Worm (Caenorhabditis elegans) whole organism, young adult: ENCODE measurements around the gene ZC262.4.

ENCODE experiments used
- F22D6.2 ChIP-seq: sonication (generic microtip); optimal IDR thresholded peaks from 2 replicates; lab custom pipeline; 2016; ENCODE audit warnings: mild to moderate bottlenecking, missing genetic modification characterization, missing compliant biosample characterization
- F57A8.1 ChIP-seq: fragments of 200-800 bp; sonication (Bioruptor generic); optimal IDR thresholded peaks from 2 replicates; lab custom pipeline; 2018; ENCODE audit warnings: mild to moderate bottlenecking, missing genetic modification characterization, moderate library complexity, missing compliant biosample characterization
- K11D2.4 ChIP-seq: fragments of 200-800 bp; sonication (Bioruptor generic); IDR thresholded peaks from 2 replicates; pipeline ENCODE4 v1.3.6; 2022; ENCODE audit warnings: missing genetic modification reagents, missing genetic modification characterization, missing compliant biosample characterization
- Y53G8AR.9 ChIP-seq: fragments of 200-800 bp; sonication (Bioruptor generic); conservative IDR thresholded peaks from 2 replicates; pipeline ENCODE4 v1.3.6; 2022; ENCODE audit warnings: missing genetic modification reagents, missing genetic modification characterization, missing compliant biosample characterization
- Y79H2A.3 ChIP-seq: fragments of 200-800 bp; sonication (Bioruptor generic); conservative IDR thresholded peaks from 2 replicates; pipeline ENCODE4 v1.3.6; 2022; ENCODE audit warnings: missing genetic modification reagents, missing genetic modification characterization, missing compliant biosample characterization
- ZK185.1 ChIP-seq: sonication (generic microtip); optimal IDR thresholded peaks from 2 replicates; lab custom pipeline; 2016; ENCODE audit warnings: mild to moderate bottlenecking, missing genetic modification characterization, missing compliant biosample characterization; ENCODE audit not compliant: poor library complexity, severe bottlenecking
- aptf-2 ChIP-seq: fragments of 200-800 bp; sonication (Bioruptor generic); conservative IDR thresholded peaks from 2 replicates; pipeline ENCODE4 v1.3.6; 2022; ENCODE audit warnings: missing genetic modification reagents, missing genetic modification characterization, missing compliant biosample characterization
- aptf-3 ChIP-seq: fragments of 200-800 bp; sonication (Bioruptor generic); IDR thresholded peaks from 2 replicates; pipeline ENCODE4 v1.3.6; 2022; ENCODE audit warnings: missing genetic modification characterization, missing compliant biosample characterization
- atf-7 ChIP-seq: sonication (generic microtip); optimal IDR thresholded peaks from 2 replicates; lab custom pipeline; 2017; ENCODE audit warnings: mild to moderate bottlenecking, missing genetic modification characterization, missing compliant biosample characterization
- athp-1 ChIP-seq: sonication (generic microtip); optimal IDR thresholded peaks from 2 replicates; lab custom pipeline; 2017; ENCODE audit warnings: mild to moderate bottlenecking, missing genetic modification characterization, missing compliant biosample characterization
- attf-3 ChIP-seq: fragments of 200-800 bp; sonication (Bioruptor generic); conservative IDR thresholded peaks from 2 replicates; pipeline ENCODE4 v1.3.6; 2022; ENCODE audit warnings: missing genetic modification reagents, missing genetic modification characterization, missing compliant biosample characterization
- attf-5 ChIP-seq: fragments of 200-800 bp; sonication (Bioruptor generic); optimal IDR thresholded peaks from 2 replicates; lab custom pipeline; 2018; ENCODE audit warnings: mild to moderate bottlenecking, missing genetic modification characterization, missing compliant biosample characterization
- cebp-1 ChIP-seq, 2 experiments: fragments of 200-800 bp in 1 of 2; sonication (Bioruptor generic) in 1 of 2; sonication (generic microtip) in 1 of 2; IDR thresholded peaks in 1 of 2; optimal IDR thresholded peaks in 1 of 2; 2 replicates each; pipeline versions ENCODE4 v1.3.6 to Lab custom; 2017 to 2022; ENCODE audit warnings: missing compliant biosample characterization in 2 of 2, missing genetic modification characterization in 2 of 2, mild to moderate bottlenecking in 1 of 2, missing genetic modification reagents in 1 of 2, moderate library complexity in 1 of 2
- cebp-2 ChIP-seq: fragments of 200-800 bp; sonication (Bioruptor generic); IDR thresholded peaks from 2 replicates; pipeline ENCODE4 v1.3.6; 2022; ENCODE audit warnings: missing genetic modification characterization, missing compliant biosample characterization
- ceh-100 ChIP-seq: fragments of 200-800 bp; sonication (Bioruptor generic); IDR thresholded peaks from 2 replicates; pipeline ENCODE4 v1.3.6; 2022; ENCODE audit warnings: missing genetic modification reagents, missing genetic modification characterization, missing compliant biosample characterization
- ceh-79 ChIP-seq: sonication (generic microtip); optimal IDR thresholded peaks from 2 replicates; lab custom pipeline; 2017; ENCODE audit warnings: mild to moderate bottlenecking, missing genetic modification characterization, missing compliant biosample characterization
- chd-7 ChIP-seq: sonication (generic microtip); optimal IDR thresholded peaks from 2 replicates; lab custom pipeline; 2016; ENCODE audit warnings: mild to moderate bottlenecking, missing genetic modification characterization, moderate library complexity, missing compliant biosample characterization
- dox-1 ChIP-seq: fragments of 200-800 bp; sonication (Bioruptor generic); IDR thresholded peaks from 2 replicates; pipeline ENCODE4 v1.3.6; 2022; ENCODE audit warnings: missing genetic modification reagents, missing genetic modification characterization, missing compliant biosample characterization
- egrh-3 ChIP-seq: fragments of 200-800 bp; sonication (Bioruptor generic); IDR thresholded peaks from 2 replicates; pipeline ENCODE4 v1.3.6; 2022; ENCODE audit warnings: missing genetic modification reagents, missing genetic modification characterization, missing compliant biosample characterization
- fkh-3 ChIP-seq: sonication (generic microtip); optimal IDR thresholded peaks from 2 replicates; lab custom pipeline; 2016; ENCODE audit warnings: mild to moderate bottlenecking, missing genetic modification characterization, missing compliant biosample characterization
- hlh-12 ChIP-seq: sonication (generic microtip); optimal IDR thresholded peaks from 2 replicates; lab custom pipeline; 2016; ENCODE audit warnings: missing genetic modification characterization, missing compliant biosample characterization
- hmg-1.2 ChIP-seq: fragments of 200-800 bp; sonication (Bioruptor generic); IDR thresholded peaks from 2 replicates; pipeline ENCODE4 v1.3.6; 2022; ENCODE audit warnings: missing genetic modification reagents, missing genetic modification characterization, missing compliant biosample characterization
- hsf-1 ChIP-seq: fragments of 200-800 bp; sonication (Bioruptor generic); IDR thresholded peaks from 2 replicates; pipeline ENCODE4 v1.3.6; 2022; ENCODE audit warnings: missing genetic modification reagents, missing genetic modification characterization, missing compliant biosample characterization
- lin-35 ChIP-seq, 3 experiments: fragments of 150-350 bp in 2 of 3; sonication (generic microtip) in 1 of 3; optimal IDR thresholded peaks; 2 replicates each; lab custom pipeline; 2014 to 2018; ENCODE audit warnings: missing biosample characterization in 3 of 3, missing genetic modification characterization in 3 of 3, missing genetic modification reagents in 3 of 3
- madf-10 ChIP-seq: sonication (generic microtip); optimal IDR thresholded peaks from 2 replicates; lab custom pipeline; 2016; ENCODE audit warnings: mild to moderate bottlenecking, missing genetic modification characterization, missing compliant biosample characterization
- mcd-1 ChIP-seq: fragments of 200-800 bp; sonication (Bioruptor generic); IDR thresholded peaks from 2 replicates; pipeline ENCODE4 v1.3.6; 2022; ENCODE audit warnings: missing genetic modification reagents, missing genetic modification characterization, missing compliant biosample characterization
- nfyb-1 ChIP-seq: fragments of 200-800 bp; sonication (Bioruptor generic); IDR thresholded peaks from 2 replicates; pipeline ENCODE4 v1.3.6; 2022; ENCODE audit warnings: missing genetic modification reagents, missing genetic modification characterization, missing compliant biosample characterization
- nhr-27 ChIP-seq: fragments of 200-800 bp; sonication (Bioruptor generic); optimal IDR thresholded peaks from 2 replicates; lab custom pipeline; 2018; ENCODE audit warnings: mild to moderate bottlenecking, missing genetic modification characterization, moderate library complexity, missing compliant biosample characterization
- nhr-80 ChIP-seq: sonication (generic microtip); optimal IDR thresholded peaks from 2 replicates; lab custom pipeline; 2016; ENCODE audit warnings: missing genetic modification characterization, missing compliant biosample characterization
- rcor-1 ChIP-seq: fragments of 200-800 bp; sonication (Bioruptor generic); IDR thresholded peaks from 2 replicates; pipeline ENCODE4 v1.3.6; 2022; ENCODE audit warnings: missing genetic modification reagents, missing genetic modification characterization, missing compliant biosample characterization
- rec-8 ChIP-seq, 2 experiments: sonication (generic microtip); optimal IDR thresholded peaks; 2 replicates each; lab custom pipeline; 2016; ENCODE audit warnings: mild to moderate bottlenecking in 2 of 2, missing genetic modification characterization in 2 of 2, missing genetic modification reagents in 2 of 2, missing genotype in 2 of 2, missing biosample characterization in 1 of 2, missing compliant biosample characterization in 1 of 2, moderate library complexity in 1 of 2
- repo-1 ChIP-seq: sonication (generic microtip); optimal IDR thresholded peaks from 2 replicates; lab custom pipeline; 2017; ENCODE audit warnings: mild to moderate bottlenecking, missing genetic modification characterization, missing compliant biosample characterization
- rpc-1 ChIP-seq, 2 experiments: fragments of 150-350 bp in 1 of 2; sonication (generic microtip) in 1 of 2; optimal IDR thresholded peaks; 2 replicates each; lab custom pipeline; 2014 to 2018; ENCODE audit warnings: missing biosample characterization in 1 of 2, missing genetic modification characterization in 1 of 2, missing genetic modification reagents in 1 of 2, missing genotype in 1 of 2
- sdz-38 ChIP-seq: sonication (generic microtip); optimal IDR thresholded peaks from 2 replicates; lab custom pipeline; 2016; ENCODE audit warnings: missing genotype, missing genetic modification characterization, missing compliant biosample characterization
- snpc-1.3 ChIP-seq: sonication (generic microtip); optimal IDR thresholded peaks from 2 replicates; lab custom pipeline; 2017; ENCODE audit warnings: missing genetic modification characterization, mild to moderate bottlenecking, missing compliant biosample characterization, antibody characterized with exemption, moderate library complexity, missing genotype, missing genetic modification reagents; ENCODE audit not compliant: insufficient read depth
- snpc-3.4 ChIP-seq: sonication (generic microtip); optimal IDR thresholded peaks from 2 replicates; lab custom pipeline; 2017; ENCODE audit warnings: missing genetic modification characterization, mild to moderate bottlenecking, missing compliant biosample characterization, antibody characterized with exemption, moderate library complexity, missing genotype, missing genetic modification reagents
- snpc-4 ChIP-seq, 5 experiments: fragments of 150-350 bp in 1 of 5; sonication (generic microtip) in 4 of 5; optimal IDR thresholded peaks; 2 replicates each; lab custom pipeline; 2014 to 2018; ENCODE audit warnings: missing genetic modification characterization in 5 of 5, missing biosample characterization in 3 of 5, antibody characterized with exemption in 2 of 5, mild to moderate bottlenecking in 2 of 5, missing compliant biosample characterization in 2 of 5, missing genotype in 2 of 5, moderate library complexity in 2 of 5, missing genetic modification reagents in 1 of 5
- sptf-2 ChIP-seq: fragments of 200-800 bp; sonication (Bioruptor generic); optimal IDR thresholded peaks from 2 replicates; lab custom pipeline; 2018; ENCODE audit warnings: mild to moderate bottlenecking, missing genetic modification characterization, missing compliant biosample characterization
- tbp1 ChIP-seq: fragments of 200-800 bp; sonication (Bioruptor generic); optimal IDR thresholded peaks from 2 replicates; lab custom pipeline; 2018; ENCODE audit warnings: mild to moderate bottlenecking, missing genetic modification characterization, missing compliant biosample characterization
- tbx-9 ChIP-seq: sonication (generic microtip); optimal IDR thresholded peaks from 2 replicates; lab custom pipeline; 2016; ENCODE audit warnings: borderline replicate concordance, missing genetic modification characterization, inconsistent platforms, missing compliant biosample characterization
- xnd-1 ChIP-seq: sonication (generic microtip); optimal IDR thresholded peaks from 2 replicates; lab custom pipeline; 2016; ENCODE audit warnings: missing genotype, missing genetic modification reagents, missing genetic modification characterization, missing compliant biosample characterization
- zfh-2 ChIP-seq: fragments of 200-800 bp; sonication (Bioruptor generic); conservative IDR thresholded peaks from 2 replicates; pipeline ENCODE4 v1.3.6; 2022; ENCODE audit warnings: missing genetic modification reagents, missing genetic modification characterization, missing compliant biosample characterization
- ztf-18 ChIP-seq: sonication (generic microtip); optimal IDR thresholded peaks from 2 replicates; lab custom pipeline; 2016; ENCODE audit warnings: missing genotype, mild to moderate bottlenecking, missing genetic modification characterization, missing compliant biosample characterization
- ztf-25 ChIP-seq: fragments of 200-800 bp; sonication (Bioruptor generic); IDR thresholded peaks from 2 replicates; pipeline ENCODE4 v1.3.6; 2022; ENCODE audit warnings: missing genetic modification reagents, missing genetic modification characterization, missing compliant biosample characterization
- ztf-26 ChIP-seq: sonication (generic microtip); optimal IDR thresholded peaks from 2 replicates; lab custom pipeline; 2017; ENCODE audit warnings: missing genetic modification characterization, missing compliant biosample characterization
- ztf-6 ChIP-seq: fragments of 200-800 bp; sonication (Bioruptor generic); IDR thresholded peaks from 2 replicates; pipeline ENCODE4 v1.3.6; 2022; ENCODE audit warnings: missing genetic modification reagents, missing genetic modification characterization, missing compliant biosample characterization

The ZC262.4 gene

ce11 chrIII:8356407-8356881, 22.1 kb upstream of the ZC262.4 start (continued):
- TF ChIP-seq rpc-1 (optimal IDR thresholded peaks at IDR 0.05; lab: Kevin White, UChicago) (no peak), rpc-1 (tag; optimal IDR thresholded peaks at IDR 0.05; lab: Kevin White, UChicago) (no peak), rcor-1 (GFP tag; lab: Robert Waterston, UW) (no peak), egrh-3 (GFP tag; lab: Robert Waterston, UW) (0 out of 2 replicates have a peak, but pooled peaks have one; percentile 16), F57A8.1 (no peak), tbp1 (GFP tag; lab: Kevin White, UChicago) (no peak), xnd-1 (no peak), ceh-100 (GFP tag; lab: Robert Waterston, UW) (no peak), tbx-9 (tag; lab: Kevin White, UChicago) (no peak), hmg-1.2 (peak; percentile 80; the same call in 1 of the 2 replicates), snpc-3.4 (peak; percentile 26), K11D2.4 (GFP tag; lab: Robert Waterston, UW) (no peak), hsf-1 (GFP tag; lab: Robert Waterston, UW) (no peak; the same call in 1 of the 2 replicates), hlh-12 (tag; lab: Kevin White, UChicago) (no peak), ztf-6 (GFP tag; lab: Robert Waterston, UW) (no peak), F22D6.2 (no peak), nfyb-1 (GFP tag; lab: Robert Waterston, UW) (0 out of 2 replicates have a peak, but pooled peaks have one; percentile 54), snpc-1.3 (tag; lab: Kevin White, UChicago) (peak; percentile 12), ztf-18 (peak; percentile 20), zfh-2 (GFP tag; lab: Robert Waterston, UW) (peak; percentile 43; the same call in 1 of the 2 replicates), Y79H2A.3 (no peak), Y53G8AR.9 (GFP tag; lab: Robert Waterston, UW) (0 out of 2 replicates have a peak, but pooled peaks have one; percentile 40), ceh-79 (tag; lab: Kevin White, UChicago) (no peak), ztf-26 (tag; lab: Kevin White, UChicago) (peak; percentile 44), ZK185.1 (peak; percentile 53), aptf-2 (GFP tag; lab: Robert Waterston, UW) (no peak), attf-5 (GFP tag; lab: Kevin White, UChicago) (peak; percentile 79), fkh-3 (tag; lab: Kevin White, UChicago) (no peak), lin-35 (GFP tag; optimal IDR thresholded peaks at IDR 0.05; lab: Kevin White, UChicago) (peak in 1 of 3 experiments; percentile 50), athp-1 (no peak), snpc-4 (GFP tag; optimal IDR thresholded peaks at IDR 0.05; lab: Kevin White, UChicago) (no peak), snpc-4 (tag; optimal IDR thresholded peaks at IDR 0.05; lab: Kevin White, UChicago) (peak in 3 of 4 experiments; percentile 5 to 46 (median 39)), chd-7 (tag; lab: Kevin White, UChicago) (peak; percentile 24), cebp-2 (no peak), mcd-1 (GFP tag; lab: Robert Waterston, UW) (peak; percentile 47; the same call in 1 of the 2 replicates), rec-8 (tag; optimal IDR thresholded peaks at IDR 0.05; lab: Kevin White, UChicago) (no peak), nhr-27 (tag; lab: Kevin White, UChicago) (no peak), nhr-80 (tag; lab: Kevin White, UChicago) (peak; percentile 78), madf-10 (tag; lab: Kevin White, UChicago) (peak; percentile 54), dox-1 (peak; percentile 59), sptf-2 (GFP tag; lab: Kevin White, UChicago) (no peak), attf-3 (GFP tag; lab: Robert Waterston, UW) (0 out of 2 replicates have a peak, but pooled peaks have one; percentile 21), ztf-25 (GFP tag; lab: Robert Waterston, UW) (no peak), aptf-3 (GFP tag; lab: Robert Waterston, UW) (no peak), sdz-38 (tag; lab: Kevin White, UChicago) (no peak), cebp-1 (GFP tag; IDR thresholded peaks at IDR 0.05; lab: Robert Waterston, UW) (no peak), cebp-1 (tag; optimal IDR thresholded peaks at IDR 0.05; lab: Kevin White, UChicago) (peak; percentile 77), repo-1 (tag; lab: Kevin White, UChicago) (peak; percentile 34), atf-7 (tag; lab: Kevin White, UChicago) (no peak)
